Fruit fly (Drosophila melanogaster): Measurements from ENCODE around the gene indra.
A peak's percentile ranks its signal among the peaks of the same experiment; 100 is the strongest.

The indra gene

dm6 chr3L:1313039-1313766, 29.0 kb downstream of the indra start, which contains the start of the genes sturkopf and Herc4 (continued):
- TF ChIP-seq CG6654 (GFP tag; optimal IDR thresholded peaks at IDR 0.05) (no peak), pum (GFP tag; optimal IDR thresholded peaks at IDR 0.05) (peak; percentile 85), ATbp (GFP tag; optimal IDR thresholded peaks at IDR 0.05) (peak; percentile 48), Dek (tag; optimal IDR thresholded peaks at IDR 0.05) (peak; percentile 83), CG17328 (GFP tag; IDR thresholded peaks at IDR 0.05) (peak; percentile 51; the same call in 1 of the 2 replicates), CG1233 (GFP tag; optimal IDR thresholded peaks at IDR 0.05) (peak; percentile 59), CG10274 (GFP tag; optimal IDR thresholded peaks at IDR 0.05) (no peak), zen (tag; optimal IDR thresholded peaks at IDR 0.05) (no peak), YL-1 (GFP tag; optimal IDR thresholded peaks at IDR 0.05) (peak; percentile 55), ase (GFP tag; IDR thresholded peaks at IDR 0.05) (peak; percentile 60; the same call in 2 of the 3 replicates), psq (GFP tag; optimal IDR thresholded peaks at IDR 0.05) (peak; percentile 39), sug (tag; optimal IDR thresholded peaks at IDR 0.05) (peak; percentile 83), CG7357 (GFP tag; IDR thresholded peaks at IDR 0.05) (no peak; the same call in 2 of the 3 replicates), D19B (GFP tag; optimal IDR thresholded peaks at IDR 0.05) (peak; percentile 82), Hr3 (GFP tag; optimal IDR thresholded peaks at IDR 0.05) (peak; percentile 72), nom (GFP tag; optimal IDR thresholded peaks at IDR 0.05) (peak; percentile 23), HLH4C (GFP tag; IDR thresholded peaks at IDR 0.05; ENCODE audit: partially characterized antibody) (no peak), CG11560 (tag; IDR thresholded peaks at IDR 0.05) (0 out of 3 replicates have a peak, but pooled peaks have one; percentile 23), jumu (GFP tag; optimal IDR thresholded peaks at IDR 0.05) (peak; percentile 84), CG3847 (GFP tag; IDR thresholded peaks at IDR 0.05) (peak; percentile 62), slbo (GFP tag; IDR thresholded peaks at IDR 0.05) (peak; percentile 80), sc (optimal IDR thresholded peaks at IDR 0.05) (no peak), sc (GFP tag; optimal IDR thresholded peaks at IDR 0.05) (peak; percentile 64), CG6272 (GFP tag; IDR thresholded peaks at IDR 0.05) (peak; percentile 56), luna (GFP tag; optimal IDR thresholded peaks at IDR 0.05) (peak; percentile 81), CG10979 (tag; optimal IDR thresholded peaks at IDR 0.05) (peak; percentile 40), btn (GFP tag; optimal IDR thresholded peaks at IDR 0.05) (no peak), CG3407 (GFP tag; optimal IDR thresholded peaks at IDR 0.05) (peak; percentile 69), hbn (GFP tag; IDR thresholded peaks at IDR 0.05; ENCODE audit: partially characterized antibody) (no peak), emc (GFP tag; optimal IDR thresholded peaks at IDR 0.05) (no peak), pan (optimal IDR thresholded peaks at IDR 0.05) (no peak), pan (GFP tag; optimal IDR thresholded peaks at IDR 0.05 in 1 of 2, IDR thresholded peaks at IDR 0.05 in 1 of 2) (peak in 1 of 2 experiments; percentile 53), Sox100B (GFP tag; optimal IDR thresholded peaks at IDR 0.05) (no peak), unc-4 (GFP tag; IDR thresholded peaks at IDR 0.05; ENCODE audit: partially characterized antibody) (no peak), toy (GFP tag; IDR thresholded peaks at IDR 0.05) (peak; percentile 18; the same call in 1 of the 2 replicates), CG18599 (GFP tag; optimal IDR thresholded peaks at IDR 0.05) (peak; percentile 69), CG16779 (GFP tag; IDR thresholded peaks at IDR 0.05) (no peak), Camta (GFP tag; optimal IDR thresholded peaks at IDR 0.05) (peak; percentile 91), ranshi (GFP tag; IDR thresholded peaks at IDR 0.05) (peak; percentile 43), abd-A (tag; optimal IDR thresholded peaks at IDR 0.05) (no peak), CG12744 (GFP tag; optimal IDR thresholded peaks at IDR 0.05) (peak; percentile 23), disco-r (GFP tag; optimal IDR thresholded peaks at IDR 0.05) (peak; percentile 82), corto (GFP tag; optimal IDR thresholded peaks at IDR 0.05) (no peak), CG17802 (tag; optimal IDR thresholded peaks at IDR 0.05) (no peak), CG42726 (GFP tag; IDR thresholded peaks at IDR 0.05; ENCODE audit: partially characterized antibody) (no peak), CG15696 (tag; optimal IDR thresholded peaks at IDR 0.05) (peak; percentile 24), CG5245 (GFP tag; optimal IDR thresholded peaks at IDR 0.05) (peak; percentile 11), Atf3 (GFP tag; optimal IDR thresholded peaks at IDR 0.05) (peak; percentile 50), CG13424 (tag; optimal IDR thresholded peaks at IDR 0.05) (peak; percentile 80)

All from whole organism, embryonic.